Worm (Caenorhabditis elegans): ENCODE results near the gene gpcp-1.

ce11 chrX:3117204-3117603 lies 6.8 kb upstream of the gpcp-1 start:
- no peak for TF ChIP-seq nhr-11 (tag; optimal IDR thresholded peaks at IDR 0.05)
- TF ChIP-seq jun-1 (tag; optimal IDR thresholded peaks at IDR 0.05), result no peak
- TF ChIP-seq ztf-11 (tag; optimal IDR thresholded peaks at IDR 0.05), result no peak
- no peak for TF ChIP-seq nhr-28 (tag; optimal IDR thresholded peaks at IDR 0.05)
- no peak for TF ChIP-seq nhr-12 (tag; optimal IDR thresholded peaks at IDR 0.05)
- TF ChIP-seq ztf-4 (tag; optimal IDR thresholded peaks at IDR 0.05), result no peak
- TF ChIP-seq elt-3 (tag; optimal IDR thresholded peaks at IDR 0.05), result no peak
- TF ChIP-seq R02D3.7 (tag; optimal IDR thresholded peaks at IDR 0.05), result no peak
- no peak for TF ChIP-seq nhr-25 (tag; optimal IDR thresholded peaks at IDR 0.05)
- TF ChIP-seq nhr-77 (tag; optimal IDR thresholded peaks at IDR 0.05), result no peak
- TF ChIP-seq ceh-28 (tag; optimal IDR thresholded peaks at IDR 0.05), result peak; percentile 65
- TF ChIP-seq elt-1 (tag; optimal IDR thresholded peaks at IDR 0.05), result no peak

Measured in whole organism, L3 larva.